Fruit fly (Drosophila melanogaster) whole organism, embryonic: ENCODE data around the gene mib2.

Experiments
- Abd-B ChIP-seq: fragments of 200-800 bp; sonication (Bioruptor generic); optimal IDR thresholded peaks from 2 replicates; lab custom pipeline; 2018; ENCODE audit warnings: missing biosample characterization, mild to moderate bottlenecking, missing genetic modification characterization, moderate library complexity
- CG10274 ChIP-seq: fragments of 200-800 bp; sonication (Bioruptor generic); optimal IDR thresholded peaks from 3 replicates; lab custom pipeline; 2017; ENCODE audit warnings: missing biosample characterization, mild to moderate bottlenecking, missing genetic modification characterization
- CG10366 ChIP-seq: fragments of 200-800 bp; sonication (Bioruptor generic); IDR thresholded peaks from 2 replicates; pipeline ENCODE4 v1.3.6; 2022; ENCODE audit warnings: missing biosample characterization, missing genetic modification characterization
- CG1233 ChIP-seq: fragments of 200-800 bp; sonication (Bioruptor generic); optimal IDR thresholded peaks from 4 replicates; lab custom pipeline; 2018; ENCODE audit warnings: missing biosample characterization, mild to moderate bottlenecking, missing genetic modification characterization
- CG12659 ChIP-seq: fragments of 200-800 bp; sonication (Bioruptor generic); optimal IDR thresholded peaks from 3 replicates; lab custom pipeline; 2017; ENCODE audit warnings: mild to moderate bottlenecking, missing biosample characterization, missing genetic modification reagents, missing genetic modification characterization
- CG12942 ChIP-seq: fragments of 200-800 bp; sonication (Bioruptor generic); optimal IDR thresholded peaks from 3 replicates; lab custom pipeline; 2016; ENCODE audit warnings: missing biosample characterization, missing genetic modification characterization
- CG14050 ChIP-seq: fragments of 200-800 bp; sonication (Bioruptor generic); IDR thresholded peaks from 3 replicates; pipeline ENCODE4 v1.3.6; 2022; ENCODE audit warnings: missing biosample characterization, missing genetic modification characterization
- CG14441 ChIP-seq: fragments of 200-800 bp; sonication (Bioruptor generic); IDR thresholded peaks from 2 replicates; pipeline ENCODE4 v1.3.6; 2022; ENCODE audit warnings: missing biosample characterization, missing genetic modification characterization
- CG18262 ChIP-seq: fragments of 200-800 bp; optimal IDR thresholded peaks from 3 replicates; lab custom pipeline; 2019; ENCODE audit warnings: missing biosample characterization, mild to moderate bottlenecking, missing genetic modification characterization, moderate library complexity
- CG2202 ChIP-seq: fragments of 200-800 bp; sonication (Bioruptor generic); optimal IDR thresholded peaks from 2 replicates; lab custom pipeline; 2018; ENCODE audit warnings: missing biosample characterization, mild to moderate bottlenecking, missing genetic modification characterization
- CG31224 ChIP-seq: fragments of 200-800 bp; sonication (Bioruptor generic); IDR thresholded peaks from 2 replicates; pipeline ENCODE4 v1.3.6; 2022; ENCODE audit warnings: missing biosample characterization, missing genetic modification characterization
- CG32772 ChIP-seq: fragments of 200-800 bp; sonication (Bioruptor generic); IDR thresholded peaks from 2 replicates; pipeline ENCODE4 v1.3.6; 2022; ENCODE audit warnings: missing biosample characterization, missing genetic modification characterization
- CG33557 ChIP-seq: fragments of 200-800 bp; sonication (Bioruptor generic); optimal IDR thresholded peaks from 2 replicates; lab custom pipeline; 2019; ENCODE audit warnings: missing biosample characterization, mild to moderate bottlenecking, missing genetic modification characterization, moderate library complexity
- CG3407 ChIP-seq: fragments of 200-800 bp; sonication (Bioruptor generic); optimal IDR thresholded peaks from 2 replicates; lab custom pipeline; 2018; ENCODE audit warnings: missing biosample characterization, mild to moderate bottlenecking, missing genetic modification characterization
- CG4854 ChIP-seq: fragments of 200-800 bp; sonication (Bioruptor generic); optimal IDR thresholded peaks from 2 replicates; lab custom pipeline; 2016; ENCODE audit warnings: missing biosample characterization, missing genetic modification characterization, inconsistent platforms
- CG5245 ChIP-seq: fragments of 200-800 bp; sonication (Bioruptor generic); optimal IDR thresholded peaks from 3 replicates; lab custom pipeline; 2016; ENCODE audit warnings: missing biosample characterization, missing genetic modification characterization
- CG7786 ChIP-seq: fragments of 200-800 bp; sonication (Bioruptor generic); optimal IDR thresholded peaks from 2 replicates; lab custom pipeline; 2016; ENCODE audit warnings: missing biosample characterization, missing genetic modification characterization
- CG8944 ChIP-seq: fragments of 200-800 bp; sonication (Bioruptor generic); optimal IDR thresholded peaks from 3 replicates; lab custom pipeline; 2016; ENCODE audit warnings: missing biosample characterization, missing genetic modification characterization
- CG9727 ChIP-seq: fragments of 200-800 bp; sonication (Bioruptor generic); optimal IDR thresholded peaks from 3 replicates; lab custom pipeline; 2017; ENCODE audit warnings: missing biosample characterization, mild to moderate bottlenecking, missing genetic modification characterization
- E2f1 ChIP-seq: fragments of 200-800 bp; sonication (Bioruptor generic); IDR thresholded peaks from 2 replicates; pipeline ENCODE4 v1.3.6; 2022; ENCODE audit warnings: missing biosample characterization, missing genetic modification characterization
- H2.0 ChIP-seq: fragments of 200-800 bp; sonication (Bioruptor generic); IDR thresholded peaks from 2 replicates; pipeline ENCODE4 v1.3.6; 2022; ENCODE audit warnings: missing biosample characterization, missing genetic modification characterization
- Hr78 ChIP-seq, 2 experiments: fragments of 200-800 bp in 1 of 2; fragments of >200 bp in 1 of 2; sonication (Bioruptor generic) in 1 of 2; optimal IDR thresholded peaks; 2 replicates each; lab custom pipeline; 2017 to 2019; ENCODE audit warnings: missing biosample characterization in 2 of 2, missing genetic modification characterization in 2 of 2, mild to moderate bottlenecking in 1 of 2, moderate library complexity in 1 of 2
- NfI ChIP-seq: fragments of 200-800 bp; sonication (Bioruptor generic); optimal IDR thresholded peaks from 3 replicates; lab custom pipeline; 2018; ENCODE audit warnings: missing biosample characterization, mild to moderate bottlenecking, missing genetic modification characterization, moderate library complexity
- Vsx1 ChIP-seq: fragments of 200-800 bp; sonication (Bioruptor generic); optimal IDR thresholded peaks from 2 replicates; lab custom pipeline; 2017; ENCODE audit warnings: missing biosample characterization, mild to moderate bottlenecking, missing genetic modification characterization, missing genetic modification reagents
- ato ChIP-seq: fragments of 200-800 bp; sonication (Bioruptor generic); IDR thresholded peaks from 2 replicates; pipeline ENCODE4 v1.3.6; 2022; ENCODE audit warnings: missing biosample characterization, missing genetic modification characterization; ENCODE audit not compliant: partially characterized antibody
- bcd ChIP-seq: fragments of 200-800 bp; sonication (Bioruptor generic); optimal IDR thresholded peaks from 2 replicates; lab custom pipeline; 2017; ENCODE audit warnings: missing biosample characterization, mild to moderate bottlenecking, missing genetic modification characterization
- btn ChIP-seq: fragments of 200-800 bp; sonication (Bioruptor generic); optimal IDR thresholded peaks from 2 replicates; lab custom pipeline; 2016; ENCODE audit warnings: missing biosample characterization, missing genetic modification characterization
- cad ChIP-seq: fragments of >200 bp; optimal IDR thresholded peaks from 2 replicates; lab custom pipeline; 2017; ENCODE audit warnings: missing biosample characterization, missing genetic modification characterization
- crc ChIP-seq: fragments of 200-800 bp; sonication (Bioruptor generic); optimal IDR thresholded peaks from 2 replicates; lab custom pipeline; 2016; ENCODE audit warnings: missing biosample characterization, missing genetic modification characterization
- croc ChIP-seq: fragments of 200-800 bp; sonication (Bioruptor generic); conservative IDR thresholded peaks from 3 replicates; pipeline ENCODE4 v1.3.6; 2022; ENCODE audit warnings: missing biosample characterization, missing genetic modification characterization
- ems ChIP-seq: fragments of 200-800 bp; sonication (Bioruptor generic); optimal IDR thresholded peaks from 3 replicates; lab custom pipeline; 2016; ENCODE audit warnings: missing biosample characterization, missing genetic modification characterization
- fd3F ChIP-seq: fragments of 200-800 bp; sonication (Bioruptor generic); optimal IDR thresholded peaks from 2 replicates; lab custom pipeline; 2018; ENCODE audit warnings: missing biosample characterization, mild to moderate bottlenecking, missing genetic modification characterization, moderate library complexity
- fd64A ChIP-seq: fragments of 200-800 bp; sonication (Bioruptor generic); optimal IDR thresholded peaks from 3 replicates; lab custom pipeline; 2018; ENCODE audit warnings: missing biosample characterization, mild to moderate bottlenecking, missing genetic modification characterization
- gce ChIP-seq: fragments of 200-800 bp; sonication (Bioruptor generic); IDR thresholded peaks from 3 replicates; pipeline ENCODE4 v1.3.6; 2022; ENCODE audit warnings: missing biosample characterization, missing genetic modification characterization
- gem ChIP-seq: fragments of 200-800 bp; sonication (Bioruptor generic); optimal IDR thresholded peaks from 2 replicates; lab custom pipeline; 2019; ENCODE audit warnings: missing biosample characterization, mild to moderate bottlenecking, missing genetic modification characterization, moderate library complexity
- gsb-n ChIP-seq: fragments of 200-800 bp; sonication (Bioruptor generic); optimal IDR thresholded peaks from 3 replicates; lab custom pipeline; 2018; ENCODE audit warnings: missing biosample characterization, mild to moderate bottlenecking, missing genetic modification characterization
- gt ChIP-seq: fragments of 200-800 bp; sonication (Bioruptor generic); IDR thresholded peaks from 2 replicates; pipeline ENCODE4 v1.3.6; 2022; ENCODE audit warnings: missing biosample characterization, missing genetic modification characterization
- jing ChIP-seq: fragments of 200-800 bp; sonication (Bioruptor generic); optimal IDR thresholded peaks from 2 replicates; lab custom pipeline; 2018; ENCODE audit warnings: missing biosample characterization, mild to moderate bottlenecking, missing genetic modification characterization
- nmo ChIP-seq: fragments of 200-800 bp; sonication (Bioruptor generic); optimal IDR thresholded peaks from 2 replicates; lab custom pipeline; 2018; ENCODE audit warnings: missing biosample characterization, mild to moderate bottlenecking, missing genetic modification characterization, moderate library complexity
- peb ChIP-seq: fragments of 200-800 bp; sonication (Bioruptor generic); IDR thresholded peaks from 2 replicates; pipeline ENCODE4 v1.3.6; 2022; ENCODE audit warnings: missing biosample characterization, missing genetic modification characterization
- prd ChIP-seq, 3 experiments: fragments of >200 bp in 2 of 3; fragments of 200-800 bp in 1 of 3; sonication (Bioruptor generic) in 1 of 3; optimal IDR thresholded peaks in 2 of 3; IDR thresholded peaks in 1 of 3; 2 replicates in 2 of 3; 3 replicates in 1 of 3; pipeline versions ENCODE4 v1.3.6 to Lab custom; 2017 to 2022; ENCODE audit warnings: missing biosample characterization in 1 of 3, missing genetic modification characterization in 1 of 3
- schlank ChIP-seq: fragments of 200-800 bp; sonication (Bioruptor generic); optimal IDR thresholded peaks from 2 replicates; lab custom pipeline; 2018; ENCODE audit warnings: missing biosample characterization, mild to moderate bottlenecking, missing genetic modification characterization
- sr ChIP-seq: fragments of 200-800 bp; sonication (Bioruptor generic); IDR thresholded peaks from 3 replicates; pipeline ENCODE4 v1.3.6; 2022; ENCODE audit warnings: missing biosample characterization, missing genetic modification characterization
- tin ChIP-seq: fragments of 200-800 bp; sonication (Bioruptor generic); optimal IDR thresholded peaks from 3 replicates; lab custom pipeline; 2016; ENCODE audit warnings: missing biosample characterization, missing genetic modification characterization
- tx ChIP-seq: fragments of 200-800 bp; sonication (Bioruptor generic); optimal IDR thresholded peaks from 2 replicates; lab custom pipeline; 2016; ENCODE audit warnings: missing biosample characterization, missing genetic modification characterization
- vfl ChIP-seq: fragments of 200-800 bp; sonication (Bioruptor generic); optimal IDR thresholded peaks from 2 replicates; lab custom pipeline; 2016; ENCODE audit warnings: missing biosample characterization, missing genetic modification characterization
- zen2 ChIP-seq: fragments of 200-800 bp; sonication (Bioruptor generic); IDR thresholded peaks from 3 replicates; pipeline ENCODE4 v1.3.6; 2022; ENCODE audit warnings: missing biosample characterization, missing genetic modification characterization; ENCODE audit not compliant: partially characterized antibody
- zfh2 ChIP-seq: fragments of 200-800 bp; sonication (Bioruptor generic); optimal IDR thresholded peaks from 2 replicates; lab custom pipeline; 2016; ENCODE audit warnings: missing biosample characterization, missing genetic modification characterization

Gene mib2

DNA sequence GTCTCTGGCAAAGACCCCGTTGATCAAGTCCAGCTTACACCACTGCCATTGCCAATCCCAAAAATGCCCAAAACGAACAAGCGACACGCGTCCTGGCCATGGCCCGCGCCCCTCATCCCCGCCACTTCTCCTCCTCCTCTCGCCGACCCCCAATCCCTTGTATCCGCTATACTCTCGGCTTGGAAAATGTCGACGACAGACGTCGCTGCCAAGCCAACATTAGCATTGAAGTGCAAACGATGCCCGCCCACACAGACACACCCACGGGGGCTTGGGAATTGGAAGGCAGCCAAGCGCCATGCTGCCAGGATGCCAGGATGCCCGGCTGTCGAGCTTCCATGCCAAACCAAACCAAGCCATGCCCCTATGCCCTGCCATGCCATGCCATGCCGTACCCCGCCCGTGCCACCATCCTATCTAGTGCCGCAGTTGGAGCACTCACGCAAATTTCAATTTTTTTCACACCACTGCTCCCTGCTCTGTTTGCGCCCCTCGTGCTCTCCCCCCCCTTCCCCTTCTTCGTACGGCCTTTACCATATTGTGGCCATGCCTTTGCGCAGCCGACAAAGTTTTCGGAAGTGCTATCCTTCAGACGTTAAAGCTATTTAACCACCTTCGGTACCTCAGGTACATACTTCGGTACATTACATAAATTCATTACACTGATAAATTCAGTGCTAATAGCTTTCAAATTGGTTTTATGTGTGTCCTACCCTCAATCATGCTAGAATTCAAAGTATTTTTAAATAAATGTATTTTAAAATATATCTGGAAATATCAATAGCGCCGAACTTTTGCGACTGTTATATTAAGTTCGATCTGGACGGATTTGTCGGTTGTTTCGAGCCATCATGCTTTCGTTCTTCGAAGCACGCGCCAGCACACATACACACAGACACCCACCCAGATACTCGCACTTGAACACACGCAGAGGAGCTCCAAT lies 12.7 kb upstream of the mib2 start (continued):
- no peak for TF ChIP-seq gt (GFP tag; lab: Robert Waterston, UW)
- TF ChIP-seq nmo (GFP tag; lab: Kevin White, UChicago), result peak; percentile 87
- no peak for TF ChIP-seq CG32772 (GFP tag; lab: Robert Waterston, UW)
- TF ChIP-seq prd (optimal IDR thresholded peaks at IDR 0.05; lab: Kevin White, UChicago), result no peak
- TF ChIP-seq prd (GFP tag; IDR thresholded peaks at IDR 0.05; lab: Robert Waterston, UW), result peak; percentile 48; the same call in 2 of the 3 replicates
- TF ChIP-seq CG18262 (tag; lab: Kevin White, UChicago), result peak; percentile 82
- peak; percentile 43 for TF ChIP-seq jing (GFP tag; lab: Kevin White, UChicago)
- TF ChIP-seq CG12659 (GFP tag; lab: Kevin White, UChicago), result peak; percentile 85
- TF ChIP-seq croc (GFP tag; lab: Robert Waterston, UW), result peak; percentile 59; the same call in 2 of the 3 replicates
- TF ChIP-seq cad (GFP tag; lab: Kevin White, UChicago), result no peak
- peak; percentile 57 for TF ChIP-seq CG5245
- peak; percentile 59; the same call in 1 of the 3 replicates for TF ChIP-seq gce (GFP tag; lab: Robert Waterston, UW)
- TF ChIP-seq bcd (GFP tag; lab: Kevin White, UChicago), result peak; percentile 70
- TF ChIP-seq gem (tag; lab: Kevin White, UChicago), result peak; percentile 90
- peak; percentile 62 for TF ChIP-seq tin (GFP tag; lab: Kevin White, UChicago)
- TF ChIP-seq zfh2 (GFP tag; lab: Kevin White, UChicago), result peak; percentile 38
- TF ChIP-seq vfl (GFP tag; lab: Kevin White, UChicago), result no peak
- no peak; the same call in 1 of the 2 replicates for TF ChIP-seq H2.0 (GFP tag; lab: Robert Waterston, UW)
- no peak for TF ChIP-seq CG31224 (GFP tag; lab: Robert Waterston, UW)
- TF ChIP-seq CG12942 (GFP tag; lab: Kevin White, UChicago), result peak; percentile 56
- TF ChIP-seq CG14441 (GFP tag; lab: Robert Waterston, UW), result no peak
- TF ChIP-seq ato (GFP tag; lab: Robert Waterston, UW), result no peak
- peak; percentile 65 for TF ChIP-seq gsb-n (tag; lab: Kevin White, UChicago)
- TF ChIP-seq CG9727 (GFP tag; lab: Kevin White, UChicago), result peak; percentile 74
- no peak for TF ChIP-seq zen2 (GFP tag; lab: Robert Waterston, UW)
- peak; percentile 64 for TF ChIP-seq Abd-B (GFP tag; lab: Kevin White, UChicago)
- peak; percentile 64 for TF ChIP-seq CG14050 (GFP tag; lab: Robert Waterston, UW)
- TF ChIP-seq Hr78 (GFP tag; optimal IDR thresholded peaks at IDR 0.05; lab: Kevin White, UChicago), result peak in 1 of 2 experiments; percentile 68
- peak; percentile 11 for TF ChIP-seq CG10274 (GFP tag; lab: Kevin White, UChicago)
- peak; percentile 80 for TF ChIP-seq fd3F (GFP tag; lab: Kevin White, UChicago)
- TF ChIP-seq btn (GFP tag; lab: Kevin White, UChicago), result no peak
- peak; percentile 43 for TF ChIP-seq ems (GFP tag; lab: Kevin White, UChicago)
- peak; percentile 62 for TF ChIP-seq Vsx1 (GFP tag; lab: Kevin White, UChicago)
- peak; percentile 31 for TF ChIP-seq schlank (tag; lab: Kevin White, UChicago)
- TF ChIP-seq CG8944 (GFP tag; lab: Kevin White, UChicago), result no peak
- no peak for TF ChIP-seq crc (GFP tag; lab: Kevin White, UChicago)
- TF ChIP-seq NfI, result peak; percentile 83
- TF ChIP-seq CG10366, result peak; percentile 71
- TF ChIP-seq E2f1 (GFP tag; lab: Robert Waterston, UW), result peak; percentile 44; the same call in 1 of the 2 replicates
- peak; percentile 17 for TF ChIP-seq CG4854 (GFP tag; lab: Kevin White, UChicago)
- no peak for TF ChIP-seq CG7786
- no peak for TF ChIP-seq tx (GFP tag; lab: Kevin White, UChicago)
- peak; percentile 66 for TF ChIP-seq CG2202 (tag; lab: Kevin White, UChicago)
- TF ChIP-seq CG33557 (GFP tag; lab: Kevin White, UChicago), result peak; percentile 37
- peak; percentile 58 for TF ChIP-seq CG3407 (GFP tag; lab: Kevin White, UChicago)
- no peak for TF ChIP-seq sr (GFP tag; lab: Robert Waterston, UW)
- peak; percentile 65 for TF ChIP-seq CG1233 (GFP tag; lab: Kevin White, UChicago)
- peak; percentile 40 for TF ChIP-seq fd64A (GFP tag; lab: Kevin White, UChicago)
- no peak; the same call in 1 of the 2 replicates for TF ChIP-seq peb
